Worm (Caenorhabditis elegans): ENCODE measurements around the gene Y69A2AR.12.

Y69A2AR.12 gene

ce11 chrIV:2556211-2556610 lies 12.2 kb upstream of the Y69A2AR.12 start:
- no peak for TF ChIP-seq rnt-1 (tag; optimal IDR thresholded peaks at IDR 0.05)
- TF ChIP-seq ceh-2 (tag; optimal IDR thresholded peaks at IDR 0.05): no peak
- TF ChIP-seq pha-4 (tag; optimal IDR thresholded peaks at IDR 0.05): no peak
- TF ChIP-seq nfya-1 (tag; optimal IDR thresholded peaks at IDR 0.05): no peak
- no peak for TF ChIP-seq syd-9 (tag; optimal IDR thresholded peaks at IDR 0.05)
- no peak for TF ChIP-seq ceh-22 (tag; optimal IDR thresholded peaks at IDR 0.05)
- TF ChIP-seq dve-1 (tag; optimal IDR thresholded peaks at IDR 0.05): no peak
- no peak for TF ChIP-seq ceh-34 (tag; optimal IDR thresholded peaks at IDR 0.05)
- no peak for TF ChIP-seq unc-86 (tag; optimal IDR thresholded peaks at IDR 0.05)
- TF ChIP-seq pqm-1 (tag; optimal IDR thresholded peaks at IDR 0.05): no peak
- no peak for TF ChIP-seq tbx-2 (tag; optimal IDR thresholded peaks at IDR 0.05)
- TF ChIP-seq hlh-30 (tag; optimal IDR thresholded peaks at IDR 0.05; ENCODE audit: insufficient read depth): no peak
- no peak for TF ChIP-seq hlh-13 (GFP tag; optimal IDR thresholded peaks at IDR 0.05)
- no peak for TF ChIP-seq T23F11.4 (GFP tag; optimal IDR thresholded peaks at IDR 0.05)
- no peak for TF ChIP-seq fkh-6 (tag; optimal IDR thresholded peaks at IDR 0.05)
- no peak for TF ChIP-seq eyg-1 (tag; optimal IDR thresholded peaks at IDR 0.05)
- TF ChIP-seq C38D4.7 (GFP tag; optimal IDR thresholded peaks at IDR 0.05): no peak
- no peak for TF ChIP-seq C08G9.2 (tag; optimal IDR thresholded peaks at IDR 0.05)

- TF ChIP-seq ceh-48 (tag; optimal IDR thresholded peaks at IDR 0.05) (no peak), elt-4 (tag; optimal IDR thresholded peaks at IDR 0.05) (no peak), C08G9.2 (tag; optimal IDR thresholded peaks at IDR 0.05) (no peak), fkh-10 (GFP tag; optimal IDR thresholded peaks at IDR 0.05) (no peak), pha-4 (tag; optimal IDR thresholded peaks at IDR 0.05) (no peak), Y22D7AL.16 (tag; optimal IDR thresholded peaks at IDR 0.05) (no peak), C38D4.7 (GFP tag; optimal IDR thresholded peaks at IDR 0.05) (no peak), pag-3 (tag; optimal IDR thresholded peaks at IDR 0.05; ENCODE audit: borderline replicate concordance) (no peak), hlh-8 (tag; optimal IDR thresholded peaks at IDR 0.05) (no peak), hlh-13 (GFP tag; optimal IDR thresholded peaks at IDR 0.05) (no peak), pha-2 (tag; optimal IDR thresholded peaks at IDR 0.05) (no peak), hlh-6 (tag; optimal IDR thresholded peaks at IDR 0.05) (no peak)
These were observed 7.1 kb upstream of the Y69A2AR.12 start, which contains the start of gene Y69A2AR.46 for ce11 chrIV:2561358-2561757. TSS of gene Y69A2AR.46 (plus strand) at chrIV:2561658.

ce11 chrIV:2562071-2562470 lies 6.3 kb upstream of the Y69A2AR.12 start, which contains the start of gene Y69A2AR.50:
TSS of gene Y69A2AR.50 (plus strand) at chrIV:2562371.
- TF ChIP-seq odd-2 (tag; optimal IDR thresholded peaks at IDR 0.05) (no peak), hlh-30 (tag; optimal IDR thresholded peaks at IDR 0.05; ENCODE audit: insufficient read depth) (no peak), lin-11 (tag; optimal IDR thresholded peaks at IDR 0.05) (no peak), unc-3 (GFP tag; conservative IDR thresholded peaks at IDR 0.05) (no peak), unc-3 (tag; optimal IDR thresholded peaks at IDR 0.05) (no peak), ets-4 (tag; optimal IDR thresholded peaks at IDR 0.05) (no peak), pag-3 (tag; optimal IDR thresholded peaks at IDR 0.05; ENCODE audit: borderline replicate concordance) (no peak), T23F11.4 (GFP tag; optimal IDR thresholded peaks at IDR 0.05) (no peak)

DNA sequence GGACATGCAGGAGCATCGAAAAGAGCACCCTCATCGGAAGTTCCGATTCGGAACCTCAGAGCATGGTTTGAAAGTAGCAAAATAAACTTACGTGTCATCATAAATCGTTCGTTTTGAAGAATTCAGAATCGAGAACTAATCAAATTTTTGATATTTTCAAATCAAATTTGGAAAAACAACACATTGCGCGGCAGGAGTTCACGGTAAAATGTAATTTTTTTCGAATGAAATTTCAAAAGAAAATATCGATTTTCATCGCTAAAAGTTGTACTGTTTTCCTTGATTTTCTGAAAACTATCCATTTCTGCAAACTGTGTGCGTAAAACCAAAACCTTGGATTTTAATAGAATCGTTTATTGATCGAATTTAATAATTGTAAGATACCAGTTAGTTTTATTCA lies 4.4 kb upstream of the Y69A2AR.12 start, which contains the start of gene Y69A2AR.24:
TSS of gene Y69A2AR.24 (minus strand) at position 101 of the 400 bp plus-strand sequence.
- no peak for TF ChIP-seq fkh-6 (tag; optimal IDR thresholded peaks at IDR 0.05)
- TF ChIP-seq ceh-2 (tag; optimal IDR thresholded peaks at IDR 0.05): no peak
- TF ChIP-seq ceh-30 (tag; optimal IDR thresholded peaks at IDR 0.05): no peak
- no peak for TF ChIP-seq eyg-1 (tag; optimal IDR thresholded peaks at IDR 0.05)
- TF ChIP-seq ceh-19 (GFP tag; optimal IDR thresholded peaks at IDR 0.05): no peak
- no peak for TF ChIP-seq C08G9.2 (tag; optimal IDR thresholded peaks at IDR 0.05)
- TF ChIP-seq sox-2 (GFP tag; IDR thresholded peaks at IDR 0.05): no peak

DNA sequence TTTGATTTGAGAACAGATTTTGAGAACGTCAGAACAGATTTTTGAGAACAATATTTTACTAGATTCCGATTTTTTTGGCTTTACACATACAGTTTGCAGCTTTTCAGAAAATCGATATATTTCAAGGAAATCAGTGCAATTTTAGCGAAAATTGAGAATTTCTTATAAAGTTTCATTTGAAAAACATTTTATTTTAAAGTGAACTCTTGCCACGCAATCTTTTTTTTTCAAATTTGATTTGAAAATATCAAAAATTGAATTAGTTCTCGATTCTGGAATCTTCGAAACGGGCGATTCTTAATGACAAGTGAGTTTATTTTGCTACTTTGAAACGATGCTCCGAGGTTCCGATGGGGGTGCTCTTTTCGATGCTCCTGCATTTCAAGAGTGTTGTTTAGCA lies 3.7 kb downstream of the Y69A2AR.12 start, which contains the start of gene Y69A2AR.51:
TSS of gene Y69A2AR.51 (plus strand) at position 301 of the 400 bp plus-strand sequence.
- TF ChIP-seq hlh-13 (GFP tag; optimal IDR thresholded peaks at IDR 0.05) (no peak), sdc-2 (tag; optimal IDR thresholded peaks at IDR 0.05) (no peak), sox-2 (GFP tag; IDR thresholded peaks at IDR 0.05) (no peak), fkh-10 (GFP tag; optimal IDR thresholded peaks at IDR 0.05) (no peak), ceh-2 (tag; optimal IDR thresholded peaks at IDR 0.05) (no peak), F13H6.1 (tag; optimal IDR thresholded peaks at IDR 0.05) (no peak), pros-1 (tag; optimal IDR thresholded peaks at IDR 0.05) (no peak), dve-1 (tag; optimal IDR thresholded peaks at IDR 0.05) (no peak), pax-1 (tag; optimal IDR thresholded peaks at IDR 0.05) (no peak), K09A11.1 (tag; optimal IDR thresholded peaks at IDR 0.05; ENCODE audit: insufficient read depth) (no peak), elt-4 (tag; optimal IDR thresholded peaks at IDR 0.05) (no peak), dmd-4 (tag; optimal IDR thresholded peaks at IDR 0.05; ENCODE audit: borderline replicate concordance) (no peak), ceh-34 (tag; optimal IDR thresholded peaks at IDR 0.05) (no peak)

Measured in whole organism, late embryonic.